Worm (Caenorhabditis elegans): ENCODE data around the gene F52D10.2.

F52D10.2 gene

ce11 chrX:11605766-11606490, 14.4 kb upstream of the F52D10.2 start (continued):
- TF ChIP-seq madf-10 (tag; optimal IDR thresholded peaks at IDR 0.05) (peak; percentile 90), F33H1.4 (GFP tag; IDR thresholded peaks at IDR 0.05) (peak; percentile 7; the same call in 1 of the 2 replicates), nhr-80 (tag; optimal IDR thresholded peaks at IDR 0.05) (peak; percentile 95), zim-3 (tag; optimal IDR thresholded peaks at IDR 0.05) (no peak), snpc-1.3 (tag; optimal IDR thresholded peaks at IDR 0.05; ENCODE audit: insufficient read depth) (no peak), ceh-79 (tag; optimal IDR thresholded peaks at IDR 0.05) (peak; percentile 61), B0035.1 (tag; optimal IDR thresholded peaks at IDR 0.05) (peak; percentile 92), atf-7 (tag; optimal IDR thresholded peaks at IDR 0.05) (peak; percentile 98), unc-62 (GFP tag; optimal IDR thresholded peaks at IDR 0.05) (no peak), snpc-3.4 (tag; optimal IDR thresholded peaks at IDR 0.05) (no peak), aptf-2 (GFP tag; conservative IDR thresholded peaks at IDR 0.05) (peak; percentile 75), nhr-120 (GFP tag; IDR thresholded peaks at IDR 0.05) (no peak), Y53F4B.3 (GFP tag; IDR thresholded peaks at IDR 0.05) (no peak), ztf-22 (GFP tag; optimal IDR thresholded peaks at IDR 0.05) (peak; percentile 74), fkh-3 (tag; optimal IDR thresholded peaks at IDR 0.05) (no peak), B0336.3 (GFP tag; IDR thresholded peaks at IDR 0.05) (peak; percentile 98), ceh-91 (GFP tag; IDR thresholded peaks at IDR 0.05) (no peak), sdz-38 (tag; optimal IDR thresholded peaks at IDR 0.05) (no peak), attf-3 (GFP tag; conservative IDR thresholded peaks at IDR 0.05) (0 out of 2 replicates have a peak, but pooled peaks have one; percentile 26), rpc-1 (optimal IDR thresholded peaks at IDR 0.05) (no peak), rpc-1 (tag; optimal IDR thresholded peaks at IDR 0.05) (no peak), ets-4 (GFP tag; optimal IDR thresholded peaks at IDR 0.05) (no peak), lin-54 (GFP tag; optimal IDR thresholded peaks at IDR 0.05) (peak; percentile 75), T07F8.4 (tag; optimal IDR thresholded peaks at IDR 0.05) (peak; percentile 23), dpff-1 (tag; optimal IDR thresholded peaks at IDR 0.05) (peak; percentile 98), gei-17 (GFP tag; optimal IDR thresholded peaks at IDR 0.05) (peak; percentile 90), ccch-3 (GFP tag; optimal IDR thresholded peaks at IDR 0.05) (no peak), sptf-2 (GFP tag; optimal IDR thresholded peaks at IDR 0.05) (no peak), K11D2.4 (GFP tag; IDR thresholded peaks at IDR 0.05) (peak; percentile 95), D2030.7 (GFP tag; IDR thresholded peaks at IDR 0.05) (no peak), Y95B8A.8 (GFP tag; IDR thresholded peaks at IDR 0.05) (peak; percentile 59), egl-18 (GFP tag; IDR thresholded peaks at IDR 0.05) (0 out of 2 replicates have a peak, but pooled peaks have one; percentile 72), lin-40 (tag; optimal IDR thresholded peaks at IDR 0.05) (peak; percentile 98), cebp-2 (GFP tag; IDR thresholded peaks at IDR 0.05) (no peak), cebp-1 (GFP tag; IDR thresholded peaks at IDR 0.05) (peak; percentile 100), cebp-1 (tag; optimal IDR thresholded peaks at IDR 0.05) (peak; percentile 100), bed-1 (GFP tag; IDR thresholded peaks at IDR 0.05) (no peak), Y56A3A.18 (GFP tag; IDR thresholded peaks at IDR 0.05) (no peak), rcor-1 (GFP tag; IDR thresholded peaks at IDR 0.05) (no peak), B0261.1 (tag; optimal IDR thresholded peaks at IDR 0.05) (peak; percentile 48), unc-130 (GFP tag; optimal IDR thresholded peaks at IDR 0.05) (no peak), hlh-26 (GFP tag; conservative IDR thresholded peaks at IDR 0.05) (no peak), F49E8.2 (tag; optimal IDR thresholded peaks at IDR 0.05; ENCODE audit: insufficient read depth) (no peak), nfyb-1 (GFP tag; IDR thresholded peaks at IDR 0.05) (peak; percentile 96), hrde-1 (tag; optimal IDR thresholded peaks at IDR 0.05; ENCODE audit: borderline replicate concordance) (no peak), ceh-100 (GFP tag; IDR thresholded peaks at IDR 0.05) (peak; percentile 14; the same call in 1 of the 2 replicates), lin-35 (GFP tag; optimal IDR thresholded peaks at IDR 0.05) (peak in 2 of 3 experiments; percentile 62 to 75), ztf-18 (tag; optimal IDR thresholded peaks at IDR 0.05) (peak; percentile 70)
